Worm (Caenorhabditis elegans) whole organism, midembryonic: ENCODE measurements around the gene F23F12.3.

Experiments
- T22C8.4 ChIP-seq: fragments of 200-800 bp; sonication (Bioruptor generic); IDR thresholded peaks from 2 replicates; pipeline ENCODE4 v1.3.6; 2022; ENCODE audit warnings: missing genetic modification characterization, missing compliant biosample characterization
- cog-1 ChIP-seq: sonication (generic microtip); optimal IDR thresholded peaks from 2 replicates; lab custom pipeline; 2016; ENCODE audit warnings: missing genetic modification characterization, missing compliant biosample characterization
- flt-1 ChIP-seq: fragments of 200-800 bp; sonication (Bioruptor generic); IDR thresholded peaks from 2 replicates; pipeline ENCODE4 v1.3.6; 2022; ENCODE audit warnings: missing genetic modification characterization, missing compliant biosample characterization
- klf-2 ChIP-seq: fragments of 200-800 bp; sonication (Bioruptor generic); conservative IDR thresholded peaks from 2 replicates; pipeline ENCODE4 v1.3.6; 2022; ENCODE audit warnings: missing genetic modification reagents, missing genetic modification characterization, missing compliant biosample characterization
- med-1 ChIP-seq: sonication (generic microtip); optimal IDR thresholded peaks from 2 replicates; lab custom pipeline; 2017; ENCODE audit warnings: missing genetic modification characterization, mild to moderate bottlenecking, missing compliant biosample characterization, antibody characterized with exemption, missing genetic modification reagents; ENCODE audit not compliant: insufficient read depth
- ref-1 ChIP-seq: fragments of 200-800 bp; sonication (Bioruptor generic); conservative IDR thresholded peaks from 2 replicates; pipeline ENCODE4 v1.3.6; 2022; ENCODE audit warnings: missing genetic modification reagents, missing genetic modification characterization, missing compliant biosample characterization
- tab-1 ChIP-seq: fragments of 200-800 bp; sonication (Bioruptor generic); IDR thresholded peaks from 2 replicates; pipeline ENCODE4 v1.3.6; 2022; ENCODE audit warnings: missing genetic modification characterization, missing compliant biosample characterization
- ztf-23 ChIP-seq: fragments of 200-800 bp; sonication (Bioruptor generic); IDR thresholded peaks from 2 replicates; pipeline ENCODE4 v1.3.6; 2022; ENCODE audit warnings: missing genetic modification reagents, missing genetic modification characterization, missing compliant biosample characterization
- ztf-29 ChIP-seq: fragments of 200-800 bp; sonication (Bioruptor generic); IDR thresholded peaks from 2 replicates; pipeline ENCODE4 v1.3.6; 2022; ENCODE audit warnings: missing genetic modification reagents, missing genetic modification characterization, missing compliant biosample characterization

F23F12.3 gene

ce11 chrIII:6489493-6489892 is 10.8 kb upstream of the F23F12.3 start, which contains the start of gene rpt-3:
TSS of gene rpt-3 (plus strand) at chrIII:6489793.
- TF ChIP-seq ref-1 (GFP tag; lab: Robert Waterston, UW): no peak
- no peak for TF ChIP-seq klf-2 (GFP tag; lab: Robert Waterston, UW)
- no peak for TF ChIP-seq ztf-29 (GFP tag; lab: Robert Waterston, UW)
- no peak for TF ChIP-seq ztf-23

ce11 chrIII:6490989-6491388 is 9.3 kb upstream of the F23F12.3 start:
- no peak for TF ChIP-seq klf-2 (GFP tag; lab: Robert Waterston, UW)
- no peak for TF ChIP-seq ref-1 (GFP tag; lab: Robert Waterston, UW)
- TF ChIP-seq T22C8.4 (GFP tag; lab: Robert Waterston, UW): no peak

ce11 chrIII:6492807-6493206 is 7.5 kb upstream of the F23F12.3 start, which contains the start of gene srb-11:
TSS of gene srb-11 (minus strand) at chrIII:6492907.
- TF ChIP-seq T22C8.4 (GFP tag; lab: Robert Waterston, UW) (no peak), med-1 (GFP tag; lab: Kevin White, UChicago) (no peak), ztf-29 (GFP tag; lab: Robert Waterston, UW) (no peak), ref-1 (GFP tag; lab: Robert Waterston, UW) (no peak), klf-2 (GFP tag; lab: Robert Waterston, UW) (no peak), ztf-23 (no peak), flt-1 (GFP tag; lab: Robert Waterston, UW) (no peak), tab-1 (GFP tag; lab: Robert Waterston, UW) (no peak), cog-1 (tag; lab: Kevin White, UChicago) (no peak)

- no peak for TF ChIP-seq flt-1 (GFP tag; lab: Robert Waterston, UW)
- no peak for TF ChIP-seq ztf-29 (GFP tag; lab: Robert Waterston, UW)
- TF ChIP-seq med-1 (GFP tag; lab: Kevin White, UChicago): no peak
- TF ChIP-seq klf-2 (GFP tag; lab: Robert Waterston, UW): no peak
- no peak for TF ChIP-seq ref-1 (GFP tag; lab: Robert Waterston, UW)
- no peak for TF ChIP-seq ztf-23
- TF ChIP-seq T22C8.4 (GFP tag; lab: Robert Waterston, UW): no peak
- no peak for TF ChIP-seq tab-1 (GFP tag; lab: Robert Waterston, UW)
- TF ChIP-seq cog-1 (tag; lab: Kevin White, UChicago): no peak
Observed at ce11 chrIII:6495191-6495723, 5.1 kb upstream of the F23F12.3 start, which contains the start of gene F23F12.13. TSS of gene F23F12.13 (plus strand) at chrIII:6495673.

- TF ChIP-seq ztf-29 (GFP tag; lab: Robert Waterston, UW): no peak
- TF ChIP-seq ztf-23: no peak
- TF ChIP-seq med-1 (GFP tag; lab: Kevin White, UChicago): no peak
- no peak for TF ChIP-seq tab-1 (GFP tag; lab: Robert Waterston, UW)
- no peak for TF ChIP-seq flt-1 (GFP tag; lab: Robert Waterston, UW)
- TF ChIP-seq T22C8.4 (GFP tag; lab: Robert Waterston, UW): no peak
- no peak for TF ChIP-seq cog-1 (tag; lab: Kevin White, UChicago)
- no peak for TF ChIP-seq ref-1 (GFP tag; lab: Robert Waterston, UW)
- TF ChIP-seq klf-2 (GFP tag; lab: Robert Waterston, UW): no peak
Observed at ce11 chrIII:6498176-6498575, 2.1 kb upstream of the F23F12.3 start, which contains the start of gene sdz-15. TSS of gene sdz-15 (plus strand) at chrIII:6498476.

ce11 chrIII:6499102-6499501 is 1.2 kb upstream of the F23F12.3 start:
- TF ChIP-seq tab-1 (GFP tag; lab: Robert Waterston, UW): no peak
- TF ChIP-seq ztf-23: no peak
- no peak for TF ChIP-seq ref-1 (GFP tag; lab: Robert Waterston, UW)
- TF ChIP-seq ztf-29 (GFP tag; lab: Robert Waterston, UW): no peak
- no peak for TF ChIP-seq flt-1 (GFP tag; lab: Robert Waterston, UW)
- no peak for TF ChIP-seq med-1 (GFP tag; lab: Kevin White, UChicago)
- no peak for TF ChIP-seq cog-1 (tag; lab: Kevin White, UChicago)
- no peak for TF ChIP-seq klf-2 (GFP tag; lab: Robert Waterston, UW)
- no peak for TF ChIP-seq T22C8.4 (GFP tag; lab: Robert Waterston, UW)

- TF ChIP-seq ztf-23 (no peak), T22C8.4 (GFP tag; lab: Robert Waterston, UW) (no peak), flt-1 (GFP tag; lab: Robert Waterston, UW) (no peak)
Observed at ce11 chrIII:6507832-6508231, 7.5 kb downstream of the F23F12.3 start, which contains the start of gene F23F12.12. TSS of gene F23F12.12 (plus strand) at chrIII:6508132.

- no peak for TF ChIP-seq ztf-23
- no peak for TF ChIP-seq med-1 (GFP tag; lab: Kevin White, UChicago)
- TF ChIP-seq ztf-29 (GFP tag; lab: Robert Waterston, UW): no peak
- TF ChIP-seq T22C8.4 (GFP tag; lab: Robert Waterston, UW): no peak
- no peak for TF ChIP-seq cog-1 (tag; lab: Kevin White, UChicago)
- no peak for TF ChIP-seq ref-1 (GFP tag; lab: Robert Waterston, UW)
- no peak for TF ChIP-seq flt-1 (GFP tag; lab: Robert Waterston, UW)
- TF ChIP-seq tab-1 (GFP tag; lab: Robert Waterston, UW): no peak
- TF ChIP-seq klf-2 (GFP tag; lab: Robert Waterston, UW): no peak
Observed at ce11 chrIII:6508327-6508726, 8.0 kb downstream of the F23F12.3 start.

- TF ChIP-seq cog-1 (tag; lab: Kevin White, UChicago): no peak
- TF ChIP-seq ref-1 (GFP tag; lab: Robert Waterston, UW): no peak
- TF ChIP-seq klf-2 (GFP tag; lab: Robert Waterston, UW): no peak
- TF ChIP-seq ztf-29 (GFP tag; lab: Robert Waterston, UW): no peak
- no peak for TF ChIP-seq T22C8.4 (GFP tag; lab: Robert Waterston, UW)
- no peak for TF ChIP-seq ztf-23
- TF ChIP-seq flt-1 (GFP tag; lab: Robert Waterston, UW): no peak
- TF ChIP-seq med-1 (GFP tag; lab: Kevin White, UChicago): no peak
- TF ChIP-seq tab-1 (GFP tag; lab: Robert Waterston, UW): no peak
Observed at ce11 chrIII:6509301-6509700, 9.0 kb downstream of the F23F12.3 start.
